Worm (Caenorhabditis elegans): ENCODE results near the gene F58G11.4.

- TF ChIP-seq dao-5 (tag; optimal IDR thresholded peaks at IDR 0.05) = no peak
- no peak for TF ChIP-seq him-1 (tag; optimal IDR thresholded peaks at IDR 0.05)
Measured at ce11 chrV:13686513-13686912, 14.1 kb downstream of the F58G11.4 start.
